Fruit fly (Drosophila melanogaster) whole organism, embryonic: Measurements from ENCODE around the gene Hrs.
A peak's percentile ranks its signal among the peaks of the same experiment; 100 is the strongest.

Experiments
- Bgb ChIP-seq: fragments of 200-800 bp; sonication (Bioruptor generic); IDR thresholded peaks from 2 replicates; pipeline ENCODE4 v1.3.6; 2022; ENCODE audit warnings: missing biosample characterization, missing genetic modification characterization; ENCODE audit not compliant: partially characterized antibody
- CG10366 ChIP-seq: fragments of 200-800 bp; sonication (Bioruptor generic); IDR thresholded peaks from 2 replicates; pipeline ENCODE4 v1.3.6; 2022; ENCODE audit warnings: missing biosample characterization, missing genetic modification characterization
- CG10959 ChIP-seq: fragments of 200-800 bp; sonication (Bioruptor generic); IDR thresholded peaks from 2 replicates; pipeline ENCODE4 v1.3.6; 2022; ENCODE audit warnings: missing biosample characterization, missing genetic modification characterization
- CG11093 ChIP-seq: fragments of 200-800 bp; sonication (Bioruptor generic); IDR thresholded peaks from 3 replicates; pipeline ENCODE4 v1.3.6; 2022; ENCODE audit warnings: missing biosample characterization, missing genetic modification characterization
- CG11247 ChIP-seq: fragments of 200-800 bp; sonication (Bioruptor generic); IDR thresholded peaks from 2 replicates; pipeline ENCODE4 v1.3.6; 2022; ENCODE audit warnings: missing biosample characterization, missing genetic modification characterization
- CG11456 ChIP-seq: fragments of 200-800 bp; sonication (Bioruptor generic); IDR thresholded peaks from 3 replicates; pipeline ENCODE4 v1.3.6; 2022; ENCODE audit warnings: missing biosample characterization, missing genetic modification characterization
- CG12104 ChIP-seq: fragments of 200-800 bp; sonication (Bioruptor generic); optimal IDR thresholded peaks from 3 replicates; lab custom pipeline; 2016; ENCODE audit warnings: missing biosample characterization, missing genetic modification characterization
- CG1233 ChIP-seq: fragments of 200-800 bp; sonication (Bioruptor generic); optimal IDR thresholded peaks from 4 replicates; lab custom pipeline; 2018; ENCODE audit warnings: missing biosample characterization, mild to moderate bottlenecking, missing genetic modification characterization
- CG15011 ChIP-seq: fragments of 200-800 bp; sonication (Bioruptor generic); optimal IDR thresholded peaks from 3 replicates; lab custom pipeline; 2018; ENCODE audit warnings: missing biosample characterization, mild to moderate bottlenecking, missing genetic modification characterization
- CG15514 ChIP-seq: fragments of 200-800 bp; sonication (Bioruptor generic); optimal IDR thresholded peaks from 3 replicates; lab custom pipeline; 2017; ENCODE audit warnings: missing biosample characterization, missing genetic modification characterization, mild to moderate bottlenecking, moderate library complexity, missing genetic modification reagents
- CG17359 ChIP-seq: fragments of 200-800 bp; sonication (Bioruptor generic); optimal IDR thresholded peaks from 3 replicates; lab custom pipeline; 2018; ENCODE audit warnings: missing biosample characterization, mild to moderate bottlenecking, missing genetic modification characterization, moderate library complexity
- CG17361 ChIP-seq: fragments of 200-800 bp; sonication (Bioruptor generic); IDR thresholded peaks from 3 replicates; pipeline ENCODE4 v1.3.6; 2022; ENCODE audit warnings: missing biosample characterization, missing genetic modification characterization
- CG17568 ChIP-seq: fragments of 200-800 bp; sonication (Bioruptor generic); optimal IDR thresholded peaks from 2 replicates; lab custom pipeline; 2018; ENCODE audit warnings: missing biosample characterization, mild to moderate bottlenecking, missing genetic modification characterization, moderate library complexity
- CG2875 ChIP-seq: fragments of 200-800 bp; sonication (Bioruptor generic); optimal IDR thresholded peaks from 2 replicates; lab custom pipeline; 2017; ENCODE audit warnings: missing biosample characterization, mild to moderate bottlenecking, missing genetic modification characterization, missing genetic modification reagents
- CG31388 ChIP-seq: fragments of 200-800 bp; sonication (Bioruptor generic); optimal IDR thresholded peaks from 2 replicates; lab custom pipeline; 2016; ENCODE audit warnings: missing biosample characterization, missing genetic modification characterization
- CG4282 ChIP-seq: fragments of 200-800 bp; sonication (Bioruptor generic); optimal IDR thresholded peaks from 2 replicates; lab custom pipeline; 2016; ENCODE audit warnings: missing biosample characterization, missing genetic modification characterization
- CG4424 ChIP-seq: fragments of 200-800 bp; sonication (Bioruptor generic); optimal IDR thresholded peaks from 3 replicates; lab custom pipeline; 2016; ENCODE audit warnings: missing biosample characterization, missing genetic modification characterization
- CG5245 ChIP-seq: fragments of 200-800 bp; sonication (Bioruptor generic); optimal IDR thresholded peaks from 3 replicates; lab custom pipeline; 2016; ENCODE audit warnings: missing biosample characterization, missing genetic modification characterization
- CG6683 ChIP-seq: fragments of 200-800 bp; sonication (Bioruptor generic); optimal IDR thresholded peaks from 2 replicates; lab custom pipeline; 2017; ENCODE audit warnings: missing biosample characterization, mild to moderate bottlenecking, missing genetic modification characterization, missing genetic modification reagents
- CG7839 ChIP-seq: fragments of 200-800 bp; sonication (Bioruptor generic); optimal IDR thresholded peaks from 3 replicates; lab custom pipeline; 2018; ENCODE audit warnings: missing biosample characterization, mild to moderate bottlenecking, missing genetic modification characterization, moderate library complexity
- CG7987 ChIP-seq: fragments of 200-800 bp; sonication (Bioruptor generic); optimal IDR thresholded peaks from 2 replicates; lab custom pipeline; 2018; ENCODE audit warnings: missing biosample characterization, mild to moderate bottlenecking, missing genetic modification characterization, moderate library complexity
- Doc3 ChIP-seq: fragments of 200-800 bp; sonication (Bioruptor generic); IDR thresholded peaks from 3 replicates; pipeline ENCODE4 v1.3.6; 2022; ENCODE audit warnings: missing biosample characterization, missing genetic modification characterization; ENCODE audit not compliant: partially characterized antibody
- Hr39 ChIP-seq: fragments of >200 bp; optimal IDR thresholded peaks from 2 replicates; lab custom pipeline; 2017
- Hr78 ChIP-seq, 2 experiments: fragments of 200-800 bp in 1 of 2; fragments of >200 bp in 1 of 2; sonication (Bioruptor generic) in 1 of 2; optimal IDR thresholded peaks; 2 replicates each; lab custom pipeline; 2017 to 2019; ENCODE audit warnings: missing biosample characterization in 2 of 2, missing genetic modification characterization in 2 of 2, mild to moderate bottlenecking in 1 of 2, moderate library complexity in 1 of 2
- MESR4 ChIP-seq: fragments of 200-800 bp; sonication (Bioruptor generic); optimal IDR thresholded peaks from 2 replicates; lab custom pipeline; 2018; ENCODE audit warnings: missing biosample characterization, mild to moderate bottlenecking, missing genetic modification characterization, moderate library complexity
- Max ChIP-seq: fragments of 200-800 bp; sonication (Bioruptor generic); optimal IDR thresholded peaks from 2 replicates; lab custom pipeline; 2016; ENCODE audit warnings: missing biosample characterization, mild to moderate bottlenecking, missing genetic modification characterization
- Med ChIP-seq: fragments of 200-800 bp; sonication (Bioruptor generic); peaks from one replicate; lab custom pipeline; 2016; ENCODE audit warnings: missing biosample characterization, missing genetic modification characterization, mild to moderate bottlenecking, inconsistent platforms, moderate library complexity
- Mrtf ChIP-seq: fragments of 200-800 bp; sonication (Bioruptor generic); IDR thresholded peaks from 3 replicates; pipeline ENCODE4 v1.3.6; 2022; ENCODE audit warnings: missing biosample characterization, missing genetic modification characterization
- Oaz ChIP-seq: fragments of 200-800 bp; sonication (Bioruptor generic); IDR thresholded peaks from 2 replicates; pipeline ENCODE4 v1.3.6; 2022; ENCODE audit warnings: missing biosample characterization, missing genetic modification characterization
- Sox102F ChIP-seq: fragments of 200-800 bp; sonication (Bioruptor generic); optimal IDR thresholded peaks from 2 replicates; lab custom pipeline; 2018; ENCODE audit warnings: missing biosample characterization, mild to moderate bottlenecking, missing genetic modification characterization, moderate library complexity
- ac ChIP-seq: fragments of 200-800 bp; sonication (Bioruptor generic); optimal IDR thresholded peaks from 3 replicates; lab custom pipeline; 2017; ENCODE audit warnings: missing biosample characterization, mild to moderate bottlenecking, missing genetic modification characterization
- ara ChIP-seq: fragments of 200-800 bp; sonication (Bioruptor generic); IDR thresholded peaks from 2 replicates; pipeline ENCODE4 v1.3.6; 2022; ENCODE audit warnings: missing biosample characterization, missing genetic modification characterization
- ase ChIP-seq: fragments of 200-800 bp; sonication (Bioruptor generic); IDR thresholded peaks from 3 replicates; pipeline ENCODE4 v1.3.6; 2022; ENCODE audit warnings: missing biosample characterization, missing genetic modification characterization
- corto ChIP-seq: fragments of 200-800 bp; sonication (Bioruptor generic); optimal IDR thresholded peaks from 2 replicates; lab custom pipeline; 2016; ENCODE audit warnings: missing biosample characterization, mild to moderate bottlenecking, missing genetic modification characterization, moderate library complexity
- disco-r ChIP-seq: fragments of 200-800 bp; sonication (Bioruptor generic); optimal IDR thresholded peaks from 2 replicates; lab custom pipeline; 2016; ENCODE audit warnings: missing biosample characterization, missing genetic modification characterization
- dysf ChIP-seq: fragments of 200-800 bp; sonication (Bioruptor generic); IDR thresholded peaks from 3 replicates; pipeline ENCODE4 v1.3.6; 2022; ENCODE audit warnings: missing biosample characterization, missing genetic modification characterization
- gcm2 ChIP-seq: fragments of 200-800 bp; sonication (Bioruptor generic); optimal IDR thresholded peaks from 2 replicates; lab custom pipeline; 2016; ENCODE audit warnings: missing biosample characterization, missing genetic modification characterization
- grau ChIP-seq: fragments of 200-800 bp; optimal IDR thresholded peaks from 3 replicates; lab custom pipeline; 2019; ENCODE audit warnings: missing biosample characterization, mild to moderate bottlenecking, missing genetic modification characterization, moderate library complexity
- kni ChIP-seq: fragments of 200-800 bp; sonication (Bioruptor generic); optimal IDR thresholded peaks from 3 replicates; lab custom pipeline; 2017; ENCODE audit warnings: mild to moderate bottlenecking, missing biosample characterization, missing genetic modification reagents, missing genetic modification characterization
- maf-S ChIP-seq: fragments of 200-800 bp; sonication (Bioruptor generic); optimal IDR thresholded peaks from 2 replicates; lab custom pipeline; 2016; ENCODE audit warnings: missing biosample characterization, missing genetic modification characterization
- mirr ChIP-seq: fragments of 200-800 bp; sonication (Bioruptor generic); optimal IDR thresholded peaks from 3 replicates; lab custom pipeline; 2018; ENCODE audit warnings: missing biosample characterization, mild to moderate bottlenecking, missing genetic modification characterization
- oc ChIP-seq: fragments of 200-800 bp; sonication (Bioruptor generic); optimal IDR thresholded peaks from 2 replicates; lab custom pipeline; 2018; ENCODE audit warnings: missing biosample characterization, mild to moderate bottlenecking, missing genetic modification characterization, moderate library complexity
- repo ChIP-seq: fragments of 200-800 bp; sonication (Bioruptor generic); optimal IDR thresholded peaks from 2 replicates; lab custom pipeline; 2016; ENCODE audit warnings: missing biosample characterization, missing genetic modification characterization
- shn ChIP-seq: fragments of 200-800 bp; sonication (Bioruptor generic); optimal IDR thresholded peaks from 3 replicates; lab custom pipeline; 2016; ENCODE audit warnings: missing biosample characterization, missing genetic modification characterization
- so ChIP-seq: fragments of 200-800 bp; sonication (Bioruptor generic); IDR thresholded peaks from 3 replicates; pipeline ENCODE4 v1.3.6; 2022; ENCODE audit warnings: missing biosample characterization, missing genetic modification characterization
- tx ChIP-seq: fragments of 200-800 bp; sonication (Bioruptor generic); optimal IDR thresholded peaks from 2 replicates; lab custom pipeline; 2016; ENCODE audit warnings: missing biosample characterization, missing genetic modification characterization
- usp ChIP-seq: fragments of >200 bp; optimal IDR thresholded peaks from 2 replicates; lab custom pipeline; 2017; ENCODE audit warnings: missing biosample characterization, missing genetic modification characterization
- wek ChIP-seq: fragments of 200-800 bp; sonication (Bioruptor generic); optimal IDR thresholded peaks from 3 replicates; lab custom pipeline; 2018; ENCODE audit warnings: missing biosample characterization, mild to moderate bottlenecking, missing genetic modification characterization, moderate library complexity
- zen ChIP-seq: fragments of 200-800 bp; sonication (Bioruptor generic); optimal IDR thresholded peaks from 3 replicates; lab custom pipeline; 2018; ENCODE audit warnings: missing biosample characterization, mild to moderate bottlenecking, missing genetic modification characterization, moderate library complexity

Hrs gene

DNA sequence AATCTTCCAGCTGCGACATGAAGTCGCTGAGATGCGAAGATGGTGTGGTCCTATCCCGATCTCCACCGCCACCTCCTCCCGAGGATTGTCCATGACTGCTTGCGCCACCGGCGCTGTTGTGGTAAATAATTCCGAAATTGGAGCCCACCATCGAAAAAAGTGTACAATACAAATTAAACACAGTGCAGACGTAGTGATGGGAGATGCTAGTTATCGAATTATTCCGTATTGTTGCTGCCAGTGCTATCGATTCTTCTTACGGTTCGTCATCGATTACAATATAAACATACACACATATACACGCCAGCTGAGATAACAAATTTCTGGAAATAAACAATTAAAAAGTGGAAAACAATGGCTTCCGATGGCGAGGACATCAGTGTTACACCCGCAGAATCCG is 27.8 kb downstream of the Hrs start, which contains the start of the genes Taf10b and Taf10 (continued):
- peak; percentile 75 for TF ChIP-seq Med (GFP tag; lab: Kevin White, UChicago)
- no peak for TF ChIP-seq kni
- TF ChIP-seq mirr (GFP tag; lab: Kevin White, UChicago), result peak; percentile 47
- TF ChIP-seq MESR4 (GFP tag; lab: Kevin White, UChicago), result peak; percentile 89
- TF ChIP-seq CG11247 (GFP tag; lab: Robert Waterston, UW), result no peak
- TF ChIP-seq ara, result no peak
- no peak for TF ChIP-seq CG11456 (GFP tag; lab: Robert Waterston, UW)
- no peak for TF ChIP-seq grau (tag; lab: Kevin White, UChicago)
- no peak for TF ChIP-seq Mrtf (GFP tag; lab: Robert Waterston, UW)
- TF ChIP-seq CG10959 (GFP tag; lab: Robert Waterston, UW), result no peak
- TF ChIP-seq CG12104, result no peak
- no peak for TF ChIP-seq zen (tag; lab: Kevin White, UChicago)
- no peak for TF ChIP-seq CG6683 (GFP tag; lab: Kevin White, UChicago)
- no peak for TF ChIP-seq CG11093 (GFP tag; lab: Robert Waterston, UW)
- no peak for TF ChIP-seq CG5245 (GFP tag; lab: Kevin White, UChicago)
- peak; percentile 65; the same call in 2 of the 3 replicates for TF ChIP-seq Doc3 (GFP tag; lab: Robert Waterston, UW)
- no peak for TF ChIP-seq CG17359 (tag; lab: Kevin White, UChicago)
- TF ChIP-seq Hr39 (lab: Kevin White, UChicago), result no peak
- peak; percentile 7 for TF ChIP-seq wek (GFP tag; lab: Kevin White, UChicago)

DNA sequence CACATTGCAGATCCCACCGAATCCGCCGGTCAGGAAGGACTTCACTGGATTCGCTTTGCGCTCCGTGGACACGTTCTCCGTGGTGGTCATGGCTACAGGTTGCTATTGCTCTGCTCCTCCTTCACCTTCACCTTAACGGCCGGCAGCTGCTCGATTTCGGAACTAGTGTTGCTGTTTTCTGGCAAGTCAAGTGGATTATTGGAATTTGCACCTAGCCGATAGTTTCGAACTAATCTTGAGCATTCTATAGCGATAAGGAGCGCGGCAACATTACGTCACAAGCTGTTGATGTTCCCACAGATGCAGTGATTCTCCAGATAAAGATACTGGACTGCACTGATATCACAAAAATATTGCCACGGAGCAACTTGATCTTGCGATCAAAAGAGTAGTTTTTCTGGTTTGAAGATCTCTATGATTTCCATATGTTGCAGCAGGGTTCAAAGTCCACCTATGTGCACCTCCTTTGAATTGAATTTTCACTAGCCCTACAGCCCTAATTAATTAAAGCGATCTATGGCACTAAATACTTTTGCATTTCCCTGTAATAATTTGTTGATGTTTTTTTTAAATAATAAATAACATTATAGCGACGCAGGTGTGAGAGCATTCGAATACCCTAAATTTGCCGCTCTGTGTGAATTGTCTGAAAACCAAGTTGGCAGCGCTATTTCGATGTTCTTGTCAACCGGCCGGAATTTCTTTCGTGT is 29.8 kb downstream of the Hrs start, which contains the start of the genes colt and HINT1:
Gene colt, minus strand, starts transcription at position 594 of the 710 bp plus-strand sequence.
Gene HINT1, plus strand, starts transcription at position 660 of the 710 bp plus-strand sequence.
- TF ChIP-seq wek (GFP tag; lab: Kevin White, UChicago) (peak; percentile 82), corto (GFP tag; lab: Kevin White, UChicago) (no peak), Max (GFP tag; lab: Kevin White, UChicago) (peak; percentile 8), disco-r (GFP tag; lab: Kevin White, UChicago) (no peak), tx (GFP tag; lab: Kevin White, UChicago) (no peak), CG7839 (tag; lab: Kevin White, UChicago) (peak; percentile 40), CG7987 (GFP tag; lab: Kevin White, UChicago) (no peak), dysf (GFP tag; lab: Robert Waterston, UW) (no peak), ac (no peak), shn (GFP tag; lab: Kevin White, UChicago) (no peak), usp (GFP tag; lab: Kevin White, UChicago) (no peak), oc (no peak), repo (GFP tag; lab: Kevin White, UChicago) (no peak), Bgb (GFP tag; lab: Robert Waterston, UW) (no peak), CG4282 (GFP tag; lab: Kevin White, UChicago) (no peak), CG2875 (GFP tag; lab: Kevin White, UChicago) (no peak), maf-S (no peak), CG10366 (GFP tag; lab: Robert Waterston, UW) (no peak), Hr78 (GFP tag; optimal IDR thresholded peaks at IDR 0.05; lab: Kevin White, UChicago) (peak in 1 of 2 experiments; percentile 9), ase (GFP tag; lab: Robert Waterston, UW) (no peak), CG17361 (GFP tag; lab: Robert Waterston, UW) (peak; percentile 51; the same call in 2 of the 3 replicates), CG1233 (GFP tag; lab: Kevin White, UChicago) (no peak), CG4424 (peak; percentile 32), Oaz (GFP tag; lab: Robert Waterston, UW) (no peak), CG17568 (GFP tag; lab: Kevin White, UChicago) (no peak), CG15011 (GFP tag; lab: Kevin White, UChicago) (no peak), gcm2 (GFP tag; lab: Kevin White, UChicago) (no peak), Hr39 (lab: Kevin White, UChicago) (no peak), CG15514 (peak; percentile 94), so (GFP tag; lab: Robert Waterston, UW) (no peak), Sox102F (GFP tag; lab: Kevin White, UChicago) (no peak), CG31388 (GFP tag; lab: Kevin White, UChicago) (no peak)
